Worm (Caenorhabditis elegans): ENCODE data around the gene Y57G11C.22.

- TF ChIP-seq ztf-23 (GFP tag; IDR thresholded peaks at IDR 0.05): no peak
- TF ChIP-seq med-1 (GFP tag; optimal IDR thresholded peaks at IDR 0.05; ENCODE audit: insufficient read depth): no peak
- no peak for TF ChIP-seq ref-1 (GFP tag; conservative IDR thresholded peaks at IDR 0.05)
- no peak for TF ChIP-seq klf-2 (GFP tag; conservative IDR thresholded peaks at IDR 0.05)
- TF ChIP-seq flt-1 (GFP tag; IDR thresholded peaks at IDR 0.05): no peak
- no peak for TF ChIP-seq T22C8.4 (GFP tag; IDR thresholded peaks at IDR 0.05)
- TF ChIP-seq cog-1 (tag; optimal IDR thresholded peaks at IDR 0.05): no peak
Measured at ce11 chrIV:14868560-14868959, 31.5 kb downstream of the Y57G11C.22 start.

Data from whole organism, midembryonic.